Fruit fly (Drosophila melanogaster) whole organism, embryonic: ENCODE results near the gene CG4615.

Experiments
- Ada2b ChIP-seq: fragments of 200-800 bp; sonication (Bioruptor generic); IDR thresholded peaks from 2 replicates; pipeline ENCODE4 v1.3.6; 2022; ENCODE audit warnings: missing biosample characterization, missing genetic modification characterization
- Blimp-1 ChIP-seq: fragments of 200-800 bp; sonication (Bioruptor generic); optimal IDR thresholded peaks from 3 replicates; lab custom pipeline; 2018; ENCODE audit warnings: missing biosample characterization, missing genetic modification characterization, mild to moderate bottlenecking, moderate library complexity, missing genetic modification reagents
- BtbVII ChIP-seq: fragments of 200-800 bp; sonication (Bioruptor generic); optimal IDR thresholded peaks from 3 replicates; lab custom pipeline; 2017; ENCODE audit warnings: missing biosample characterization, mild to moderate bottlenecking, missing genetic modification characterization
- CG11504 ChIP-seq: fragments of 200-800 bp; sonication (Bioruptor generic); optimal IDR thresholded peaks from 3 replicates; lab custom pipeline; 2019; ENCODE audit warnings: missing biosample characterization, mild to moderate bottlenecking, missing genetic modification characterization, moderate library complexity
- CG15479 ChIP-seq: fragments of 200-800 bp; sonication (Bioruptor generic); optimal IDR thresholded peaks from 3 replicates; lab custom pipeline; 2019; ENCODE audit warnings: missing biosample characterization, mild to moderate bottlenecking, missing genetic modification characterization, moderate library complexity
- CG17568 ChIP-seq: fragments of 200-800 bp; sonication (Bioruptor generic); optimal IDR thresholded peaks from 2 replicates; lab custom pipeline; 2018; ENCODE audit warnings: missing biosample characterization, mild to moderate bottlenecking, missing genetic modification characterization, moderate library complexity
- CG1832 ChIP-seq: fragments of 200-800 bp; sonication (Bioruptor generic); optimal IDR thresholded peaks from 2 replicates; lab custom pipeline; 2017; ENCODE audit warnings: missing biosample characterization, mild to moderate bottlenecking, missing genetic modification characterization, inconsistent platforms
- CG18599 ChIP-seq: fragments of 200-800 bp; sonication (Bioruptor generic); optimal IDR thresholded peaks from 3 replicates; lab custom pipeline; 2017; ENCODE audit warnings: missing biosample characterization, missing genetic modification characterization, mild to moderate bottlenecking, moderate library complexity, missing genetic modification reagents
- CG5180 ChIP-seq: fragments of 200-800 bp; sonication (Bioruptor generic); optimal IDR thresholded peaks from 3 replicates; lab custom pipeline; 2017; ENCODE audit warnings: missing biosample characterization, missing genetic modification characterization, mild to moderate bottlenecking, moderate library complexity, missing genetic modification reagents
- CG5953 ChIP-seq: fragments of 200-800 bp; sonication (Bioruptor generic); IDR thresholded peaks from 2 replicates; pipeline ENCODE4 v1.3.6; 2022; ENCODE audit warnings: missing biosample characterization, missing genetic modification characterization
- CG7372 ChIP-seq: fragments of 200-800 bp; sonication (Bioruptor generic); IDR thresholded peaks from 2 replicates; pipeline ENCODE4 v1.3.6; 2022; ENCODE audit warnings: missing biosample characterization, missing genetic modification characterization
- CG7786 ChIP-seq: fragments of 200-800 bp; sonication (Bioruptor generic); optimal IDR thresholded peaks from 2 replicates; lab custom pipeline; 2016; ENCODE audit warnings: missing biosample characterization, missing genetic modification characterization
- CG8359 ChIP-seq: fragments of 200-800 bp; sonication (Bioruptor generic); optimal IDR thresholded peaks from 2 replicates; lab custom pipeline; 2017; ENCODE audit warnings: missing biosample characterization, mild to moderate bottlenecking, missing genetic modification characterization, borderline replicate concordance
- CG9215 ChIP-seq: fragments of 200-800 bp; sonication (Bioruptor generic); IDR thresholded peaks from 2 replicates; pipeline ENCODE4 v1.3.6; 2022; ENCODE audit warnings: missing biosample characterization, missing genetic modification characterization
- CTCF ChIP-seq: fragments of 200-800 bp; sonication (Bioruptor generic); optimal IDR thresholded peaks from 2 replicates; lab custom pipeline; 2017; ENCODE audit warnings: missing biosample characterization, mild to moderate bottlenecking, missing genetic modification characterization, moderate library complexity
- D ChIP-seq, 2 experiments: fragments of 200-800 bp in 1 of 2; fragments of >200 bp in 1 of 2; sonication (Bioruptor generic) in 1 of 2; optimal IDR thresholded peaks; 2 replicates in 1 of 2; 3 replicates in 1 of 2; lab custom pipeline; 2017; ENCODE audit warnings: mild to moderate bottlenecking in 1 of 2, missing biosample characterization in 1 of 2, missing genetic modification characterization in 1 of 2, missing genetic modification reagents in 1 of 2
- D19A ChIP-seq: fragments of 200-800 bp; optimal IDR thresholded peaks from 3 replicates; lab custom pipeline; 2019; ENCODE audit warnings: missing biosample characterization, mild to moderate bottlenecking, missing genetic modification characterization, moderate library complexity
- Deaf1 ChIP-seq: fragments of 200-800 bp; optimal IDR thresholded peaks from 3 replicates; lab custom pipeline; 2019; ENCODE audit warnings: missing biosample characterization, mild to moderate bottlenecking, missing genetic modification characterization, moderate library complexity
- Doc2 ChIP-seq: fragments of 200-800 bp; sonication (Bioruptor generic); IDR thresholded peaks from 2 replicates; pipeline ENCODE4 v1.3.6; 2022; ENCODE audit warnings: missing biosample characterization, missing genetic modification characterization
- Doc3 ChIP-seq: fragments of 200-800 bp; sonication (Bioruptor generic); IDR thresholded peaks from 3 replicates; pipeline ENCODE4 v1.3.6; 2022; ENCODE audit warnings: missing biosample characterization, missing genetic modification characterization; ENCODE audit not compliant: partially characterized antibody
- Eip74EF ChIP-seq, 2 experiments: fragments of 200-800 bp in 1 of 2; fragments of >200 bp in 1 of 2; sonication (Bioruptor generic) in 1 of 2; optimal IDR thresholded peaks; 2 replicates each; lab custom pipeline; 2017 to 2019; ENCODE audit warnings: missing biosample characterization in 2 of 2, missing genetic modification characterization in 2 of 2, mild to moderate bottlenecking in 1 of 2, moderate library complexity in 1 of 2
- Hr39 ChIP-seq: fragments of >200 bp; optimal IDR thresholded peaks from 2 replicates; lab custom pipeline; 2017
- Hsf ChIP-seq: fragments of 200-800 bp; sonication (Bioruptor generic); optimal IDR thresholded peaks from 3 replicates; lab custom pipeline; 2016; ENCODE audit warnings: missing biosample characterization, missing genetic modification characterization
- NFAT ChIP-seq: fragments of 200-800 bp; sonication (Bioruptor generic); IDR thresholded peaks from 2 replicates; pipeline ENCODE4 v1.3.6; 2022; ENCODE audit warnings: missing biosample characterization, missing genetic modification characterization
- Nf-YB ChIP-seq: fragments of 200-800 bp; sonication (Bioruptor generic); optimal IDR thresholded peaks from 3 replicates; lab custom pipeline; 2019; ENCODE audit warnings: missing biosample characterization, mild to moderate bottlenecking, missing genetic modification characterization, moderate library complexity
- Nf-YC ChIP-seq: fragments of 200-800 bp; optimal IDR thresholded peaks from 3 replicates; lab custom pipeline; 2019; ENCODE audit warnings: missing biosample characterization, mild to moderate bottlenecking, missing genetic modification characterization, moderate library complexity
- PHDP ChIP-seq: fragments of 200-800 bp; sonication (Bioruptor generic); optimal IDR thresholded peaks from 3 replicates; lab custom pipeline; 2018; ENCODE audit warnings: missing biosample characterization, mild to moderate bottlenecking, missing genetic modification characterization, moderate library complexity
- Rfx ChIP-seq: fragments of 200-800 bp; sonication (Bioruptor generic); IDR thresholded peaks from 2 replicates; pipeline ENCODE4 v1.3.6; 2022; ENCODE audit warnings: missing biosample characterization, missing genetic modification characterization
- abd-A ChIP-seq: fragments of 200-800 bp; sonication (Bioruptor generic); optimal IDR thresholded peaks from 3 replicates; lab custom pipeline; 2019; ENCODE audit warnings: missing biosample characterization, mild to moderate bottlenecking, missing genetic modification characterization, moderate library complexity
- al ChIP-seq: fragments of 200-800 bp; sonication (Bioruptor generic); IDR thresholded peaks from 2 replicates; pipeline ENCODE4 v1.3.6; 2022; ENCODE audit warnings: missing biosample characterization, missing genetic modification characterization
- btn ChIP-seq: fragments of 200-800 bp; sonication (Bioruptor generic); optimal IDR thresholded peaks from 2 replicates; lab custom pipeline; 2016; ENCODE audit warnings: missing biosample characterization, missing genetic modification characterization
- cad ChIP-seq: fragments of >200 bp; optimal IDR thresholded peaks from 2 replicates; lab custom pipeline; 2017; ENCODE audit warnings: missing biosample characterization, missing genetic modification characterization
- cg ChIP-seq: fragments of 200-800 bp; sonication (Bioruptor generic); optimal IDR thresholded peaks from 3 replicates; lab custom pipeline; 2019; ENCODE audit warnings: missing biosample characterization, mild to moderate bottlenecking, missing genetic modification characterization, moderate library complexity
- crol ChIP-seq: fragments of 200-800 bp; sonication (Bioruptor generic); IDR thresholded peaks from 2 replicates; pipeline ENCODE4 v1.3.6; 2022; ENCODE audit warnings: missing biosample characterization, missing genetic modification characterization
- ems ChIP-seq: fragments of 200-800 bp; sonication (Bioruptor generic); optimal IDR thresholded peaks from 3 replicates; lab custom pipeline; 2016; ENCODE audit warnings: missing biosample characterization, missing genetic modification characterization
- esg ChIP-seq: fragments of 200-800 bp; sonication (Bioruptor generic); conservative IDR thresholded peaks from 2 replicates; pipeline ENCODE4 v1.3.6; 2022; ENCODE audit warnings: missing biosample characterization, missing genetic modification characterization
- fd64A ChIP-seq: fragments of 200-800 bp; sonication (Bioruptor generic); optimal IDR thresholded peaks from 3 replicates; lab custom pipeline; 2018; ENCODE audit warnings: missing biosample characterization, mild to moderate bottlenecking, missing genetic modification characterization
- gsb-n ChIP-seq: fragments of 200-800 bp; sonication (Bioruptor generic); optimal IDR thresholded peaks from 3 replicates; lab custom pipeline; 2018; ENCODE audit warnings: missing biosample characterization, mild to moderate bottlenecking, missing genetic modification characterization
- knrl ChIP-seq: fragments of 200-800 bp; sonication (Bioruptor generic); IDR thresholded peaks from 3 replicates; pipeline ENCODE4 v1.3.6; 2022; ENCODE audit warnings: missing biosample characterization, missing genetic modification characterization; ENCODE audit not compliant: partially characterized antibody
- otp ChIP-seq: fragments of 200-800 bp; sonication (Bioruptor generic); IDR thresholded peaks from 3 replicates; pipeline ENCODE4, ENCODE4 v1.3.6; 2022; ENCODE audit warnings: missing biosample characterization, missing genetic modification characterization
- pum ChIP-seq: fragments of 200-800 bp; sonication (Bioruptor generic); optimal IDR thresholded peaks from 2 replicates; lab custom pipeline; 2016; ENCODE audit warnings: missing biosample characterization, missing genetic modification characterization
- rib ChIP-seq: fragments of 200-800 bp; sonication (Bioruptor generic); IDR thresholded peaks from 2 replicates; pipeline ENCODE4 v1.3.6; 2022; ENCODE audit warnings: missing biosample characterization, missing genetic modification characterization
- scrt ChIP-seq: fragments of 200-800 bp; sonication (Bioruptor generic); optimal IDR thresholded peaks from 2 replicates; lab custom pipeline; 2018; ENCODE audit warnings: missing biosample characterization, mild to moderate bottlenecking, missing genetic modification characterization, moderate library complexity
- sd ChIP-seq: fragments of 200-800 bp; sonication (Bioruptor generic); optimal IDR thresholded peaks from 3 replicates; lab custom pipeline; 2018; ENCODE audit warnings: missing biosample characterization, mild to moderate bottlenecking, missing genetic modification characterization, moderate library complexity
- sens-2 ChIP-seq: fragments of 200-800 bp; sonication (Bioruptor generic); IDR thresholded peaks from 2 replicates; pipeline ENCODE4 v1.3.6; 2022; ENCODE audit warnings: missing biosample characterization, missing genetic modification characterization
- seq ChIP-seq: fragments of 200-800 bp; sonication (Bioruptor generic); IDR thresholded peaks from 2 replicates; pipeline ENCODE4 v1.3.6; 2022; ENCODE audit warnings: missing biosample characterization, missing genetic modification characterization
- tll ChIP-seq, 2 experiments: fragments of 200-800 bp in 1 of 2; fragments of >200 bp in 1 of 2; sonication (Bioruptor generic) in 1 of 2; optimal IDR thresholded peaks; 2 replicates each; lab custom pipeline; 2017 to 2019; ENCODE audit warnings: missing biosample characterization in 2 of 2, missing genetic modification characterization in 2 of 2, mild to moderate bottlenecking in 1 of 2, moderate library complexity in 1 of 2
- tna ChIP-seq: fragments of 200-800 bp; sonication (Bioruptor generic); IDR thresholded peaks from 2 replicates; pipeline ENCODE4 v1.3.6; 2022; ENCODE audit warnings: missing biosample characterization, missing genetic modification characterization; ENCODE audit not compliant: partially characterized antibody
- twi ChIP-seq: fragments of 200-800 bp; optimal IDR thresholded peaks from 2 replicates; lab custom pipeline; 2019; ENCODE audit warnings: missing biosample characterization, mild to moderate bottlenecking, missing genetic modification characterization, moderate library complexity
- vvl ChIP-seq: fragments of 200-800 bp; sonication (Bioruptor generic); IDR thresholded peaks from 2 replicates; pipeline ENCODE4 v1.3.6; 2022; ENCODE audit warnings: missing biosample characterization, missing genetic modification characterization

The CG4615 gene

dm6 chrX:7151290-7152038, 49.4 kb upstream of the CG4615 start:
- TF ChIP-seq CG8359 (GFP tag; lab: Kevin White, UChicago), result no peak
- TF ChIP-seq CG5180 (GFP tag; lab: Kevin White, UChicago), result no peak
- no peak for TF ChIP-seq Hsf (GFP tag; lab: Kevin White, UChicago)
- TF ChIP-seq NFAT, result no peak
- no peak for TF ChIP-seq Hr39 (lab: Kevin White, UChicago)
- no peak for TF ChIP-seq CG9215 (GFP tag; lab: Robert Waterston, UW)
- TF ChIP-seq sens-2 (GFP tag; lab: Robert Waterston, UW), result no peak
- TF ChIP-seq sd, result peak; percentile 16
- TF ChIP-seq Eip74EF (GFP tag; optimal IDR thresholded peaks at IDR 0.05; lab: Kevin White, UChicago), result no peak
- TF ChIP-seq btn, result no peak
- no peak for TF ChIP-seq fd64A (GFP tag; lab: Kevin White, UChicago)
- no peak for TF ChIP-seq PHDP (tag; lab: Kevin White, UChicago)
- no peak for TF ChIP-seq gsb-n (tag; lab: Kevin White, UChicago)
- TF ChIP-seq esg (GFP tag; lab: Robert Waterston, UW), result no peak
- TF ChIP-seq knrl, result no peak
- no peak for TF ChIP-seq Doc3
- TF ChIP-seq D19A (tag; lab: Kevin White, UChicago), result no peak
- TF ChIP-seq Deaf1 (tag; lab: Kevin White, UChicago), result no peak
- no peak for TF ChIP-seq vvl
- no peak for TF ChIP-seq otp (GFP tag; lab: Robert Waterston, UW)
- TF ChIP-seq crol, result peak; percentile 80
- TF ChIP-seq Rfx (GFP tag; lab: Robert Waterston, UW), result no peak
- peak; percentile 75 for TF ChIP-seq Nf-YC (tag; lab: Kevin White, UChicago)
- TF ChIP-seq seq (GFP tag; lab: Robert Waterston, UW), result peak; percentile 38; the same call in 1 of the 2 replicates
- TF ChIP-seq CG17568 (GFP tag; lab: Kevin White, UChicago), result no peak
- no peak for TF ChIP-seq rib (GFP tag; lab: Robert Waterston, UW)
- TF ChIP-seq al, result no peak
- TF ChIP-seq twi (tag; lab: Kevin White, UChicago), result peak; percentile 20
- TF ChIP-seq scrt (GFP tag; lab: Kevin White, UChicago), result no peak
- TF ChIP-seq pum (GFP tag; lab: Kevin White, UChicago), result no peak
- TF ChIP-seq CG18599, result no peak
- TF ChIP-seq CG7372 (GFP tag; lab: Robert Waterston, UW), result no peak
- TF ChIP-seq CG11504 (tag; lab: Kevin White, UChicago), result no peak
- TF ChIP-seq CG7786, result no peak
- TF ChIP-seq CG5953 (GFP tag; lab: Robert Waterston, UW), result no peak
- no peak for TF ChIP-seq CTCF (GFP tag; lab: Kevin White, UChicago)
- TF ChIP-seq BtbVII (GFP tag; lab: Kevin White, UChicago), result no peak
- TF ChIP-seq CG1832 (GFP tag; lab: Kevin White, UChicago), result peak; percentile 25
- no peak for TF ChIP-seq Ada2b
- no peak for TF ChIP-seq ems (GFP tag; lab: Kevin White, UChicago)
- no peak for TF ChIP-seq tna
- TF ChIP-seq CG15479 (GFP tag; lab: Kevin White, UChicago), result no peak
- TF ChIP-seq Doc2 (GFP tag; lab: Robert Waterston, UW), result no peak
- TF ChIP-seq cg, result peak; percentile 68
- no peak for TF ChIP-seq tll (GFP tag; optimal IDR thresholded peaks at IDR 0.05; lab: Kevin White, UChicago)
- TF ChIP-seq abd-A, result peak; percentile 69
- no peak for TF ChIP-seq Blimp-1 (GFP tag; lab: Kevin White, UChicago)
- TF ChIP-seq D (optimal IDR thresholded peaks at IDR 0.05; lab: Kevin White, UChicago), result no peak
- TF ChIP-seq D (GFP tag; optimal IDR thresholded peaks at IDR 0.05; lab: Kevin White, UChicago), result no peak
- no peak for TF ChIP-seq cad (GFP tag; lab: Kevin White, UChicago)
- peak; percentile 61 for TF ChIP-seq Nf-YB (GFP tag; lab: Kevin White, UChicago)
